Worm (Caenorhabditis elegans): ENCODE data around the gene gst-13.

Gene gst-13

DNA sequence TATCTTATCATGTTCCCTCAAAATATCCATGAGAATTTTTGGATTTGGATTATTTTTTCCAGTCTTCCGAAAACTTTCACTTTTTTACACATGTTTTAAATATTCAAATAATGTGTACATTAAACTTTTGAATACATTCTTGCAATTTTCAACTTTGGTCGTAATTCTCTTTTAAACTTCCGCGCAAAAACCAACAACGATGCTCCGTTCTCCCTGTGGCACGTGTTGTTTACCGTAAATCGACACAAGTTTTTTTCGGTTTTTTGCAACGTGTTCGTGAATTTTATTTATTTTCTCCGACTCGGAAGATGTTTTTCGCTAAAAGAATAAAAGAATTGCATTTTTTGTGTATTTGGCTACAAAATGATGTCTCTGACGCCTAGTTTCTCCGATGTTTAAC lies 11.5 kb downstream of the gst-13 start:
- TF ChIP-seq ztf-23 (GFP tag; IDR thresholded peaks at IDR 0.05) (no peak), tab-1 (GFP tag; IDR thresholded peaks at IDR 0.05) (no peak), med-1 (GFP tag; optimal IDR thresholded peaks at IDR 0.05; ENCODE audit: insufficient read depth) (no peak), flt-1 (GFP tag; IDR thresholded peaks at IDR 0.05) (no peak), cog-1 (tag; optimal IDR thresholded peaks at IDR 0.05) (no peak), T22C8.4 (GFP tag; IDR thresholded peaks at IDR 0.05) (no peak), ref-1 (GFP tag; conservative IDR thresholded peaks at IDR 0.05) (no peak), ztf-29 (GFP tag; IDR thresholded peaks at IDR 0.05) (no peak), klf-2 (GFP tag; conservative IDR thresholded peaks at IDR 0.05) (no peak)

DNA sequence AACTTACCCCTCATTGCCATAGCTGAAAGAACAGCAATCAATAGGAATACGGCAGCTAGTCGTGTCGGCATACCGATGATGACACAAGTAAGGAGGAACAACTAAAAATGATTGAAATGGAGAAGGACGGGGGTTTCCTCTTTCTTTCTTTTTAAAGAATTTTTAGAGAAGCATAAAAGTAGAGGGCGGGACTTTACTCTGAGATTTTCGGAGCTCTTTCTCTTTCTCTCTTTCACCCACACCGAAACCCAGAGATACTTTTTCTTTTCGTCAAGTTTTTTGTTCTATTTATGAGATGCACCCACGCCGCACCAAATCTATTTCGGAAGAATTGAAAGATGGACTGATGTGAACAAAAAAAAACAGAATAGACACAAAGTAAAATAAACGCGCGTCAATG lies 15.4 kb downstream of the gst-13 start, which contains the start of gene T26C5.5:
T26C5.5 (minus strand) TSS at position 101 of the 400 bp plus-strand sequence.
- TF ChIP-seq tab-1 (GFP tag; IDR thresholded peaks at IDR 0.05) (no peak), klf-2 (GFP tag; conservative IDR thresholded peaks at IDR 0.05) (no peak), ref-1 (GFP tag; conservative IDR thresholded peaks at IDR 0.05) (no peak), flt-1 (GFP tag; IDR thresholded peaks at IDR 0.05) (no peak), ztf-23 (GFP tag; IDR thresholded peaks at IDR 0.05) (no peak), ztf-29 (GFP tag; IDR thresholded peaks at IDR 0.05) (no peak), cog-1 (tag; optimal IDR thresholded peaks at IDR 0.05) (no peak), T22C8.4 (GFP tag; IDR thresholded peaks at IDR 0.05) (no peak)

DNA sequence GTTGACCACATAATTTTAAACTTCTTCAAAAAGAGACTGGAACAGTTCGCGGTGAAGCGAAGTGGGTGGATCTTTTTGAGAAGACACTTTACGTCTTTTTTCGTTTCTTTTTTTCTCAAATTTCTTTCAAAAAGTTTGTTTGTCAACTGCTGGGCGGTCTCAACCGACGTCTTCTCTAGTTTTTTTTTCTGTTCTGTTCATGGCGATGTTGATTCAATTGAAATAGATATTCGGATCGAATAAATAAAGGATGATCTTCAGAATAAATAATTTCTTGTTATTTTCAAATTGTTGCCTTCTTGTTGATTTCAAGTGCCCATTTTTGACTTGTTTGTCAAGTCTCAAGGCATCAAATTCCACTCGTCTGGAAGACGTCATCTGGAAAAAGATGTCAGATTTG lies 19.2 kb downstream of the gst-13 start, which contains the start of gene T26C5.4:
T26C5.4 (minus strand) TSS at position 101 of the 400 bp plus-strand sequence.
- TF ChIP-seq klf-2 (GFP tag; conservative IDR thresholded peaks at IDR 0.05) (no peak), ztf-23 (GFP tag; IDR thresholded peaks at IDR 0.05) (no peak), ref-1 (GFP tag; conservative IDR thresholded peaks at IDR 0.05) (no peak), flt-1 (GFP tag; IDR thresholded peaks at IDR 0.05) (no peak), tab-1 (GFP tag; IDR thresholded peaks at IDR 0.05) (no peak), med-1 (GFP tag; optimal IDR thresholded peaks at IDR 0.05; ENCODE audit: insufficient read depth) (no peak), cog-1 (tag; optimal IDR thresholded peaks at IDR 0.05) (no peak), ztf-29 (GFP tag; IDR thresholded peaks at IDR 0.05) (no peak), T22C8.4 (GFP tag; IDR thresholded peaks at IDR 0.05) (no peak)

DNA sequence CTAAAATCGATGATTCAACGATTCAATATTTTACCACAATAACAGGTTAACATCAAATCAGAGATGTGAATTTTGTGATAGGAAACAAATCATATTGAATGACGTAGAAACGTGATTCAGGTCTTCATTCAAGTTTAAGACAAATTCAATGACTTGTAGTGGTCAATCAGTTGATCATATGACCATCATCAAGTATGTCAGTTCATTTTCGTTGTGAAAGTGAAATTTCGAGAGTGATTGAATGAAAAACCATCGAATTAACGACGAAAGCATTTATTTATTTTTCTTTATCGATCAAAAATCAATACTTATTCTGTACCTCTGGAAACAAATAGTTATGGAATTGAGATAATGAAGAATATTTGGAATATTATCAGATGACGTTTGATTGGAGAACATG lies 20.3 kb downstream of the gst-13 start:
- no peak for TF ChIP-seq ztf-29 (GFP tag; IDR thresholded peaks at IDR 0.05)
- no peak for TF ChIP-seq med-1 (GFP tag; optimal IDR thresholded peaks at IDR 0.05; ENCODE audit: insufficient read depth)
- no peak for TF ChIP-seq ref-1 (GFP tag; conservative IDR thresholded peaks at IDR 0.05)
- no peak for TF ChIP-seq cog-1 (tag; optimal IDR thresholded peaks at IDR 0.05)
- TF ChIP-seq T22C8.4 (GFP tag; IDR thresholded peaks at IDR 0.05): no peak
- no peak for TF ChIP-seq klf-2 (GFP tag; conservative IDR thresholded peaks at IDR 0.05)
- no peak for TF ChIP-seq tab-1 (GFP tag; IDR thresholded peaks at IDR 0.05)
- TF ChIP-seq ztf-23 (GFP tag; IDR thresholded peaks at IDR 0.05): no peak
- TF ChIP-seq flt-1 (GFP tag; IDR thresholded peaks at IDR 0.05): no peak

DNA sequence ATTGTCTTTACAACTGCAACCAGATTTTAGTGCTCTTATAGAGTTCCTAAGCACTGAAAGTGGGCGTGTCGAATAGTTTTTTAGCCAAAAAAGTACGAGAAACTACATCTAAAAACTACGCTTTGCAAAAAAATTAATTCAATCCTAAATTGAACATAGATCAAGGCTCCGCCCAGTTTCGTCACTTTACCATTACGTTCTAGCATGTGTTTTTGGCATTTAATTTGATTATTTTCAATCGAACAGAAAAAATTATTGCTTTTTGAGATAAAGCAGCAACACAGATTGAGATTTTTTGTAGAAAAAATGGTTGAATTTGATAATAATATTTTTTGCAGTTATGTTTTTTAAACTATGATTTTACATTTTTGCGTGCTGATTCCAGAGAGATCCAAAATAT lies 22.9 kb downstream of the gst-13 start, which contains the start of gene nlp-82:
nlp-82 (minus strand) TSS at position 101 of the 400 bp plus-strand sequence.
- TF ChIP-seq T22C8.4 (GFP tag; IDR thresholded peaks at IDR 0.05) (no peak), ztf-29 (GFP tag; IDR thresholded peaks at IDR 0.05) (no peak), tab-1 (GFP tag; IDR thresholded peaks at IDR 0.05) (no peak), med-1 (GFP tag; optimal IDR thresholded peaks at IDR 0.05; ENCODE audit: insufficient read depth) (no peak), flt-1 (GFP tag; IDR thresholded peaks at IDR 0.05) (no peak), ztf-23 (GFP tag; IDR thresholded peaks at IDR 0.05) (no peak), ref-1 (GFP tag; conservative IDR thresholded peaks at IDR 0.05) (no peak), cog-1 (tag; optimal IDR thresholded peaks at IDR 0.05) (no peak), klf-2 (GFP tag; conservative IDR thresholded peaks at IDR 0.05) (no peak)

DNA sequence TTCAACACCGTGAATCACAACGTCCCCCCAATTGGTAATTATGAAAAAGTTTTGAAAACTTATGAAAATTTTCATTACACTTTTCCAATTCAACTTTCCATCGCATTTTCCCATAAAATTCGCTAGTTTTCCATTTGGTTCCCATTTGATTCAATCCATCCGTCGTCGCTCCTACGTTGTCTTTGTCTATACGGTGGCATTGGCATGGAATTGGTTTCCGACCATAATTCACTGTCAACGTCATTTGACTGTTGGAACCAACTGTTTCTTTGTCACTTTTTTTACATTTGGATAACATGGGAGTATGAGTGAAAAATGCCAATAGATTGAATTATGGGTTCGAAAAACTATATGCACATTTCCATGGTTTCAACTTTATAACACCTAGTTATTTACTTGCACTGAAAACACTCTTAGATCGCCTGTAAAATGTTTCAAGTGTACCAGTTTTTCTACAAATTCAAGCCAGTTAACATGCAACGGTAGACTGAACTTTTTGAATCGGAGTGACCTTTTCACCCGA lies 26.8 kb downstream of the gst-13 start:
- 0 out of 2 replicates have a peak, but pooled peaks have one; percentile 11 for TF ChIP-seq T22C8.4 (GFP tag; IDR thresholded peaks at IDR 0.05)
- TF ChIP-seq flt-1 (GFP tag; IDR thresholded peaks at IDR 0.05): peak; percentile 52
- peak; percentile 9 for TF ChIP-seq cog-1 (tag; optimal IDR thresholded peaks at IDR 0.05)
- no peak for TF ChIP-seq ztf-29 (GFP tag; IDR thresholded peaks at IDR 0.05)

DNA sequence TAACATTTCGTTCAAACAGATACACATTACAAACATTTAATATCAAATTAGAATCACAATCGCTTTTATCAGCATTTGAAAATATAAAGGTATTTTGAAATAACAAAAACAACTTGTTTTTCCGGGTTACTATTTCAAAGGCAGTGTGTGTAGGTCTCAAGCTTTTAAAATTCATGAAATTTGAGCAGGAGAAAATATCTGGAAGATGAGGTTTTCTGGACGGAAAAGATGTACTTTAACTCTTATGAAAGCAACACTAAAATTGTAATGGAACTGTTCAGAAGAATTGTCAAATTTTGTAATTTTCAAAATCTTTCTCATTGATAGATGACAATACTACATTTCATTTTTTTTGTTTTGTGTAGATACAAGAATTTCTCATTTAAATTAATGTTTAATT lies 27.3 kb downstream of the gst-13 start:
- TF ChIP-seq flt-1 (GFP tag; IDR thresholded peaks at IDR 0.05) (no peak; the same call in 1 of the 2 replicates), ztf-23 (GFP tag; IDR thresholded peaks at IDR 0.05) (0 out of 2 replicates have a peak, but pooled peaks have one; percentile 42)

DNA sequence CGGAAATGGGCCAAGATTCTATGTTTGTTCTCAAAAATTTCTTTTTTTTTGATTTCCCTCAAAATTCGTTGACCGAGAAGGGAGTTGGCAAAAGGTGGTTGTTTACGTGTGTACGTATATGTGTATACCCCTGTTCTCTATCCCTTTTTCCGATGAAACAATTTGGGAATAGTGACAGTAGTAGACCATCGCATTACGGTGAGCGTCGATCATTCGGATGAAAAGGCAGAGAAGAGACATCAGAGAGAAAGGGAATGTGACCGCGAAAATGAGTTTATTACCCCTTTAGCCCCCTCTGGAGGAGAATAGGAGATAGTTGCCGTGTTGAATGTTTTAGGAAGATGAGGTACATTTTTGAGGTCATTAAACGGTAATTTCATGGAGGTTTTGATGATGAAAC lies 28.8 kb downstream of the gst-13 start:
- no peak for TF ChIP-seq tab-1 (GFP tag; IDR thresholded peaks at IDR 0.05)
- TF ChIP-seq ztf-29 (GFP tag; IDR thresholded peaks at IDR 0.05): no peak
- no peak for TF ChIP-seq T22C8.4 (GFP tag; IDR thresholded peaks at IDR 0.05)

DNA sequence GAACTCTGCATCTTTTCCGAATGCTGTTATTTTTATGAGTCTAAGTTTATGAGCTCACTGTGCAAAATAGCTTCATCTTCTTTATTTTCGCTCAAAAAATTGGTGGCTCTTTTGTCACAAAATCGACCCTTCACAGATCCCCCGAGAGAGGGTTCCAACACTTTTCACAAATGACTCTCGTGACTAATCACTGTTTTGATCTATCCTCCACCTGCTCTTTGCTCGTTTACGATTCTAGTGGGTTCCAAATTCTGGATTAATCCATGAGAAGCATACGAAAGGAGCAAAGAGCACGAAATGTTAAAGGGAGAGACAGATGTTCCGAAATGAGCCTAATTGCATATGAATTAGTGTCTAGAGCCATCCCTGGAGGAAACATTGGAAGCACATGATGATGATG lies 30.1 kb downstream of the gst-13 start:
- no peak for TF ChIP-seq flt-1 (GFP tag; IDR thresholded peaks at IDR 0.05)
- TF ChIP-seq cog-1 (tag; optimal IDR thresholded peaks at IDR 0.05): no peak
- TF ChIP-seq ztf-23 (GFP tag; IDR thresholded peaks at IDR 0.05): no peak
- no peak for TF ChIP-seq med-1 (GFP tag; optimal IDR thresholded peaks at IDR 0.05; ENCODE audit: insufficient read depth)
- TF ChIP-seq klf-2 (GFP tag; conservative IDR thresholded peaks at IDR 0.05): no peak
- no peak for TF ChIP-seq ref-1 (GFP tag; conservative IDR thresholded peaks at IDR 0.05)
- no peak for TF ChIP-seq tab-1 (GFP tag; IDR thresholded peaks at IDR 0.05)
- TF ChIP-seq T22C8.4 (GFP tag; IDR thresholded peaks at IDR 0.05): no peak

DNA sequence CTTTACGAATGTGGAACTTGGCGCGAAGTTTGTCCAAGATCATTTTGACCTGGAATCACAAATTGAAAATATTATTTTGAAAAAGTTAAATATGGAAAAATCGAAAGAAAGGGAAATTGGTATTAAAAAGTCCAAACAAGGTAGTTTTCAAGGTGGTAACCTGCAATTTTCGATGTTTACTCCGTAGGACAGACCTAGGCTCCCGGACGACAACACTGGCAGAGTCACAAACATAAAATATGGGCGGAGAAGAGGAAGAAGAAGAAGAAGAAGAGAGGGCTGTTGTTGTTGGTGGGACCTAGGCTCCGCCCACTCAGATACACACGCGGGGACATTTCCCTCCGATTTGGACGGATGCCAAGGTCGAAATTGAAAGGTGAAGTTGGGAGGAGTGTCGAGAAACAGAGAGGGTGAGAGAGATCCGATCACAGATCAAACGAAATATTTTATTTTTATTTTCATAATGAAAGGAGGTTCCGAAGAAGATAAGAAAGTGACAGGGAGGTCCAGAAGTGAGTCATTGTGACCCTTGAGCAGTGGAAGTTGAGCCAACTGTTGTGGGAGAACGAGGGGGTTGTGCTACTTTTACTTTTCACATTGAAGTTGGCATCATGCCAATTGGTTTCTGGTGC lies 30.8 kb downstream of the gst-13 start, which contains the start of gene aqp-2:
aqp-2 (minus strand) TSS at position 51 of the 632 bp plus-strand sequence.
- TF ChIP-seq ref-1 (GFP tag; conservative IDR thresholded peaks at IDR 0.05): no peak
- no peak for TF ChIP-seq T22C8.4 (GFP tag; IDR thresholded peaks at IDR 0.05)
- TF ChIP-seq med-1 (GFP tag; optimal IDR thresholded peaks at IDR 0.05; ENCODE audit: insufficient read depth): no peak
- no peak for TF ChIP-seq ztf-29 (GFP tag; IDR thresholded peaks at IDR 0.05)
- TF ChIP-seq tab-1 (GFP tag; IDR thresholded peaks at IDR 0.05): no peak
- no peak for TF ChIP-seq ztf-23 (GFP tag; IDR thresholded peaks at IDR 0.05)
- no peak for TF ChIP-seq klf-2 (GFP tag; conservative IDR thresholded peaks at IDR 0.05)
- TF ChIP-seq flt-1 (GFP tag; IDR thresholded peaks at IDR 0.05): no peak
- no peak for TF ChIP-seq cog-1 (tag; optimal IDR thresholded peaks at IDR 0.05)

All from whole organism, midembryonic.